Fruit fly (Drosophila melanogaster) whole organism, adult: ENCODE data around the gene rols.

Source experiments
- CG11617 ChIP-seq: fragments of 200-800 bp; sonication (Bioruptor generic); optimal IDR thresholded peaks from 2 replicates; lab custom pipeline; 2017; ENCODE audit warnings: mild to moderate bottlenecking, missing biosample characterization, missing genetic modification reagents, missing genetic modification characterization
- CG12768 ChIP-seq: fragments of 200-800 bp; sonication (Bioruptor generic); optimal IDR thresholded peaks from 2 replicates; lab custom pipeline; 2017; ENCODE audit warnings: missing biosample characterization, missing genetic modification characterization, mild to moderate bottlenecking, moderate library complexity, missing genetic modification reagents
- CG1620 ChIP-seq: fragments of 200-800 bp; sonication (Bioruptor generic); optimal IDR thresholded peaks from 2 replicates; lab custom pipeline; 2016; ENCODE audit warnings: missing biosample characterization, missing genetic modification characterization
- CG7045 ChIP-seq: fragments of 200-800 bp; sonication (Bioruptor generic); optimal IDR thresholded peaks from 2 replicates; lab custom pipeline; 2017; ENCODE audit warnings: missing biosample characterization, mild to moderate bottlenecking, missing genetic modification characterization
- Clk ChIP-seq: fragments of 200-800 bp; sonication (Bioruptor generic); optimal IDR thresholded peaks from 2 replicates; lab custom pipeline; 2017; ENCODE audit warnings: missing biosample characterization, missing genetic modification characterization
- Crg-1 ChIP-seq: fragments of 200-800 bp; sonication (Bioruptor generic); optimal IDR thresholded peaks from 2 replicates; lab custom pipeline; 2016; ENCODE audit warnings: missing biosample characterization, missing genetic modification characterization
- Mnt ChIP-seq: fragments of 200-800 bp; sonication (Bioruptor generic); optimal IDR thresholded peaks from 2 replicates; lab custom pipeline; 2016; ENCODE audit warnings: missing biosample characterization, mild to moderate bottlenecking, missing genetic modification characterization
- bab1 ChIP-seq: fragments of 200-800 bp; sonication (Bioruptor generic); optimal IDR thresholded peaks from 3 replicates; lab custom pipeline; 2019; ENCODE audit warnings: missing biosample characterization, mild to moderate bottlenecking, missing genetic modification characterization, moderate library complexity
- cic ChIP-seq: fragments of 200-800 bp; sonication (Bioruptor generic); optimal IDR thresholded peaks from 2 replicates; lab custom pipeline; 2017; ENCODE audit warnings: missing biosample characterization, mild to moderate bottlenecking, missing genetic modification characterization, moderate library complexity
- cnc ChIP-seq, 2 experiments: fragments of >200 bp; optimal IDR thresholded peaks; 2 replicates each; lab custom pipeline; 2017
- pad ChIP-seq: fragments of 200-800 bp; sonication (Bioruptor generic); optimal IDR thresholded peaks from 3 replicates; lab custom pipeline; 2017; ENCODE audit warnings: missing biosample characterization, missing genetic modification characterization, mild to moderate bottlenecking, moderate library complexity, missing genetic modification reagents
- tj ChIP-seq: fragments of 200-800 bp; sonication (Bioruptor generic); optimal IDR thresholded peaks from 3 replicates; lab custom pipeline; 2017; ENCODE audit warnings: missing biosample characterization, mild to moderate bottlenecking, missing genetic modification characterization, moderate library complexity
- toe ChIP-seq: fragments of 200-800 bp; sonication (Bioruptor generic); optimal IDR thresholded peaks from 2 replicates; lab custom pipeline; 2016; ENCODE audit warnings: missing biosample characterization, missing genetic modification characterization

dm6 chr3L:11997959-11998358 is 66.7 kb downstream of the rols start, which contains the start of gene Grip163:
- TF ChIP-seq CG7045: no peak
- TF ChIP-seq cnc (optimal IDR thresholded peaks at IDR 0.05; lab: Kevin White, UChicago): no peak
- TF ChIP-seq CG12768 (GFP tag; lab: Kevin White, UChicago): no peak
- no peak for TF ChIP-seq Mnt
- TF ChIP-seq cic (GFP tag; lab: Kevin White, UChicago): no peak
- no peak for TF ChIP-seq Clk (GFP tag; lab: Kevin White, UChicago)
- no peak for TF ChIP-seq Crg-1
- no peak for TF ChIP-seq toe (GFP tag; lab: Kevin White, UChicago)
- no peak for TF ChIP-seq CG11617
- TF ChIP-seq tj (GFP tag; lab: Kevin White, UChicago): no peak
- TF ChIP-seq CG1620: no peak
- TF ChIP-seq pad (GFP tag; lab: Kevin White, UChicago): no peak
- TF ChIP-seq bab1 (GFP tag; lab: Kevin White, UChicago): no peak
